Worm (Caenorhabditis elegans) whole organism, mixed stage, embryonic: ENCODE results near the gene Y69E1A.5.
A peak's percentile ranks its signal among the peaks of the same experiment; 100 is the strongest.

Experiments
- M03D4.4 ChIP-seq: sonication (generic microtip); optimal IDR thresholded peaks from 2 replicates; lab custom pipeline; 2017; ENCODE audit warnings: mild to moderate bottlenecking, missing genetic modification characterization, missing compliant biosample characterization
- bed-3 ChIP-seq: fragments of 200-800 bp; sonication (Bioruptor generic); optimal IDR thresholded peaks from 3 replicates; lab custom pipeline; 2018; ENCODE audit warnings: mild to moderate bottlenecking, missing genetic modification characterization, moderate library complexity, missing compliant biosample characterization
- blmp-1 ChIP-seq: fragments of 150-350 bp; optimal IDR thresholded peaks from 2 replicates; lab custom pipeline; 2014; ENCODE audit warnings: missing biosample characterization, missing genetic modification characterization
- ceh-39 ChIP-seq: fragments of 150-350 bp; optimal IDR thresholded peaks from 2 replicates; lab custom pipeline; 2014; ENCODE audit warnings: missing biosample characterization, missing genetic modification characterization
- ceh-43 ChIP-seq: fragments of 200-800 bp; sonication (Bioruptor generic); optimal IDR thresholded peaks from 2 replicates; lab custom pipeline; 2018; ENCODE audit warnings: mild to moderate bottlenecking, missing genetic modification characterization, moderate library complexity, missing compliant biosample characterization
- ceh-83 ChIP-seq: fragments of 200-800 bp; sonication (Bioruptor generic); optimal IDR thresholded peaks from 2 replicates; lab custom pipeline; 2018; ENCODE audit warnings: mild to moderate bottlenecking, missing genetic modification characterization, missing compliant biosample characterization
- ces-1 ChIP-seq: fragments of 150-350 bp; optimal IDR thresholded peaks from 2 replicates; lab custom pipeline; 2014; ENCODE audit warnings: missing biosample characterization, missing genetic modification reagents, missing genetic modification characterization
- cnd-1 ChIP-seq: fragments of 200-800 bp; sonication (Bioruptor generic); optimal IDR thresholded peaks from 2 replicates; lab custom pipeline; 2018; ENCODE audit warnings: mild to moderate bottlenecking, missing genetic modification characterization, missing compliant biosample characterization
- drap-1 ChIP-seq: fragments of 200-800 bp; sonication (Bioruptor generic); optimal IDR thresholded peaks from 3 replicates; lab custom pipeline; 2018; ENCODE audit warnings: mild to moderate bottlenecking, missing genetic modification characterization, missing compliant biosample characterization
- elt-1 ChIP-seq: sonication (generic microtip); optimal IDR thresholded peaks from 2 replicates; lab custom pipeline; 2017; ENCODE audit warnings: missing genetic modification characterization, mild to moderate bottlenecking, missing compliant biosample characterization, antibody characterized with exemption, moderate library complexity, borderline replicate concordance; ENCODE audit not compliant: insufficient read depth
- flh-1 ChIP-seq: fragments of 200-800 bp; sonication (Bioruptor generic); optimal IDR thresholded peaks from 2 replicates; lab custom pipeline; 2018; ENCODE audit warnings: mild to moderate bottlenecking, missing genetic modification characterization, moderate library complexity, missing compliant biosample characterization
- lin-13 ChIP-seq: fragments of 150-350 bp; optimal IDR thresholded peaks from 2 replicates; lab custom pipeline; 2014; ENCODE audit warnings: missing biosample characterization, missing genetic modification characterization
- lin-32 ChIP-seq: fragments of 200-800 bp; sonication (Bioruptor generic); optimal IDR thresholded peaks from 2 replicates; lab custom pipeline; 2018; ENCODE audit warnings: mild to moderate bottlenecking, missing genetic modification characterization, missing compliant biosample characterization
- lsy-2 ChIP-seq: fragments of 150-350 bp; optimal IDR thresholded peaks from 2 replicates; lab custom pipeline; 2014; ENCODE audit warnings: missing biosample characterization, missing genetic modification characterization
- mab-5 ChIP-seq: fragments of 150-350 bp; optimal IDR thresholded peaks from 2 replicates; lab custom pipeline; 2014; ENCODE audit warnings: missing biosample characterization, missing genetic modification characterization
- mep-1 ChIP-seq: fragments of 150-350 bp; optimal IDR thresholded peaks from 2 replicates; lab custom pipeline; 2017; ENCODE audit warnings: missing biosample characterization, missing genetic modification reagents, missing genetic modification characterization, inconsistent platforms
- mls-2 ChIP-seq: sonication (generic microtip); optimal IDR thresholded peaks from 2 replicates; lab custom pipeline; 2016; ENCODE audit warnings: mild to moderate bottlenecking, missing genetic modification characterization, moderate library complexity, missing compliant biosample characterization
- nhr-12 ChIP-seq: fragments of 150-350 bp; optimal IDR thresholded peaks from 2 replicates; lab custom pipeline; 2014; ENCODE audit warnings: missing biosample characterization, missing genetic modification characterization
- nhr-237 ChIP-seq: fragments of 150-350 bp; optimal IDR thresholded peaks from 2 replicates; lab custom pipeline; 2014; ENCODE audit warnings: missing biosample characterization, missing genetic modification characterization
- nhr-28 ChIP-seq: fragments of 150-350 bp; optimal IDR thresholded peaks from 2 replicates; lab custom pipeline; 2014; ENCODE audit warnings: missing biosample characterization, missing genetic modification characterization
- nhr-76 ChIP-seq: sonication (generic microtip); optimal IDR thresholded peaks from 2 replicates; lab custom pipeline; 2017; ENCODE audit warnings: missing biosample characterization, missing genetic modification characterization
- pha-4 ChIP-seq: fragments of 150-350 bp; optimal IDR thresholded peaks from 2 replicates; lab custom pipeline; 2018; ENCODE audit warnings: missing biosample characterization, missing genetic modification reagents, missing genetic modification characterization
- sem-2 ChIP-seq: fragments of 200-800 bp; sonication (Bioruptor generic); optimal IDR thresholded peaks from 2 replicates; lab custom pipeline; 2018; ENCODE audit warnings: mild to moderate bottlenecking, missing genetic modification characterization, missing compliant biosample characterization
- snpc-4 ChIP-seq: fragments of 150-350 bp; optimal IDR thresholded peaks from 2 replicates; lab custom pipeline; 2014; ENCODE audit warnings: missing biosample characterization, missing genetic modification characterization
- sptf-1 ChIP-seq: sonication (generic microtip); optimal IDR thresholded peaks from 2 replicates; lab custom pipeline; 2017; ENCODE audit warnings: mild to moderate bottlenecking, missing genetic modification characterization, moderate library complexity, missing compliant biosample characterization
- tbx-8 ChIP-seq: fragments of 200-800 bp; sonication (Bioruptor generic); optimal IDR thresholded peaks from 2 replicates; lab custom pipeline; 2018; ENCODE audit warnings: mild to moderate bottlenecking, missing genetic modification characterization, moderate library complexity, missing compliant biosample characterization
- unc-120 ChIP-seq: sonication (generic microtip); optimal IDR thresholded peaks from 2 replicates; lab custom pipeline; 2017; ENCODE audit warnings: missing genetic modification characterization, missing compliant biosample characterization; ENCODE audit not compliant: poor library complexity, severe bottlenecking
- unc-39 ChIP-seq: fragments of 150-350 bp; optimal IDR thresholded peaks from 2 replicates; lab custom pipeline; 2014; ENCODE audit warnings: missing biosample characterization, missing genetic modification characterization
- unc-62 ChIP-seq: fragments of 150-350 bp; optimal IDR thresholded peaks from 2 replicates; lab custom pipeline; 2014; ENCODE audit warnings: missing biosample characterization, missing genetic modification reagents, missing genetic modification characterization
- zip-8 ChIP-seq: fragments of 150-350 bp; optimal IDR thresholded peaks from 2 replicates; lab custom pipeline; 2014; ENCODE audit warnings: missing biosample characterization, missing genetic modification characterization
- ztf-11 ChIP-seq: fragments of 150-350 bp; optimal IDR thresholded peaks from 2 replicates; lab custom pipeline; 2014; ENCODE audit warnings: missing biosample characterization, missing genetic modification characterization

Y69E1A.5 gene

DNA sequence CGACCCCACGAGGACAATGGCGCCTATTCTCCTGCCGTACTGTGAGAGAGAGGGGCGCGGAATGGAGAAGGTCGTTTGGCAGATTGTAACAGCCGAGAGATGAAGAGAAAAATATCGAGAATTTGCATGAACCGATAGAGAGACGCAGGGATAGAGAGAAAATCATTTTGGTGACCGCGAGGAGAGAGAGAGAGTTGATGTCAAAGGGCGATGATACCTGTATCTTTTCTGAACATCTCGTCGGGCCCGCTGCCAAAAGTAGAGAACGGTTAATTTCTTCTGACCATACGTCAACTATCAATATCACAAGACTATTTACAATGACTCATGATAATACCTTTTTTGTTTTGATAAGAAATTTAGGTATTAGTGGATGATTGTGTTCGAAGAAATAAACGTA lies 18.5 kb upstream of the Y69E1A.5 start:
- TF ChIP-seq elt-1 (peak; percentile 21), flh-1 (GFP tag; lab: Kevin White, UChicago) (no peak), mls-2 (no peak)

DNA sequence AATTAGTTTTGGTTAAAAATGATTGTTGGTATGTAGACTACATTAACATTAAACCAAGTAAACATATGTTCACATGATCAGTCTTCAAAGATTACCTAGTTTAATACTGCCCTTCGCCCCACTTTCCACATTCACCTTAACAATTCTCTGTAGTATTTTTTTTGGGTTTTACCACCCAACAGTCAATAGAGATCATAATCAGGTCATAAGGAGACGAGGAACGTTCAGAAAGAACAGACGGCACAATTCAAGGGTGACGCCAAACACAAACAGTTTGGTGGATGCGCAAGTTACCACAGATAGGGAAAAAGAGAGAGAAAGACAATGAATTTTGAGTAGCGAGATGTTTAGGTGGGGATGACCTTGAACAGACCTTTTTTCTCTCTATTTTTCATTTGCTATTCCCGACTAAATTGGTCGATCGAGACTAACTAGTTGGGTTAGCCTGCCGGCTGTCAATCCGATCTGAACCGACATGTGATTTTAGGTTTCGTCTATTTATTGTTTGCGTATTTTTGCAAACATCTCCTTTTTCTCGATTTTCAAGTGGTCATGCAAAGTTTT lies 14.3 kb upstream of the Y69E1A.5 start:
- TF ChIP-seq nhr-237 (tag; lab: Kevin White, UChicago) (no peak), nhr-28 (tag; lab: Kevin White, UChicago) (no peak), nhr-12 (no peak), ceh-39 (tag; lab: Kevin White, UChicago) (no peak), tbx-8 (GFP tag; lab: Kevin White, UChicago) (no peak), blmp-1 (tag; lab: Kevin White, UChicago) (no peak), lin-32 (no peak), zip-8 (no peak), sem-2 (no peak), unc-62 (GFP tag; lab: Kevin White, UChicago) (no peak), snpc-4 (tag; lab: Kevin White, UChicago) (no peak), bed-3 (no peak)

DNA sequence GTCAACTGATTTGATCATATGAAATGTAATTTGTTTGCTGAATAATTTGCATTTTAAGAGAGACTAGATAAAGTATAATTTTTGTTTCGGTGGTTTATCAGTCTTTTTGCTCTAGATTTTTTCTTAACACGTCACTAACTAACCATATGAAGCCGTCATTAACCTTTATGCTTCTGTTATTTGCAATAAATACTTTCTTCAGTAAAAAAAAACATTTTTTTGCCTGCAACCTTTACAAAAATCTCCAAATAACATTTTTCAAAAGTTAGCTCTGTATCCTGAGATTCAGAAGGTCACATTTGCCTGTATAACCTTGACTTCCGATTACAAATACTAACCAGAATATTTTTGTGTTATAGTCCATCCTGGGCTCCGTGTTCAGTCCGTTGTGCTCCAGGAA lies 13.3 kb upstream of the Y69E1A.5 start:
- TF ChIP-seq ces-1 (GFP tag; lab: Kevin White, UChicago) (no peak), unc-62 (GFP tag; lab: Kevin White, UChicago) (no peak)

DNA sequence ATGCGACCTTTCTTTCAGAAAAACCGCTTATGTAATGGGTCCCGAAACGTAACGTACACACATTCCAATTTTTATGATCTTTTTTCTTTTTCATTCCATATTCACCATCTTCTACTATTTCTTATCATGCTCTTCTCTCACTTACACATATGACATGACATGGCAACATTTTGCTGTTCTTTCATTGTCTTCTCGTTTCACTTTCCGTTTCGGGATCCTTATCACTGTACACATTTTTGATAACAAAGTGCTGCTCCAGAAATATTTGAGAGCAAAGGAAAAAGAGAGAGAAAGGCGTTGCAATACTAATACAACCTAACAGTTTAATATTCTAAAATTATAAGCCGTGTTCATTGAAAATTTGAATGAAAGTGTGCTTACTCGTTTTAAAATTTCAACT lies 12.9 kb upstream of the Y69E1A.5 start:
- TF ChIP-seq lin-32 = no peak
- TF ChIP-seq mep-1 (tag; lab: Kevin White, UChicago) = no peak
- no peak for TF ChIP-seq nhr-28 (tag; lab: Kevin White, UChicago)
- TF ChIP-seq M03D4.4 (tag; lab: Kevin White, UChicago) = no peak
- TF ChIP-seq ceh-39 (tag; lab: Kevin White, UChicago) = no peak
- TF ChIP-seq ces-1 (GFP tag; lab: Kevin White, UChicago) = no peak
- no peak for TF ChIP-seq unc-39 (tag; lab: Kevin White, UChicago)
- TF ChIP-seq ztf-11 (tag; lab: Kevin White, UChicago) = no peak
- TF ChIP-seq pha-4 (tag; lab: Kevin White, UChicago) = no peak
- TF ChIP-seq drap-1 (GFP tag; lab: Kevin White, UChicago) = no peak
- TF ChIP-seq tbx-8 (GFP tag; lab: Kevin White, UChicago) = no peak
- no peak for TF ChIP-seq lsy-2
- TF ChIP-seq unc-120 = no peak
- no peak for TF ChIP-seq sem-2
- TF ChIP-seq ceh-83 (GFP tag; lab: Kevin White, UChicago) = no peak
- TF ChIP-seq elt-1 = no peak

DNA sequence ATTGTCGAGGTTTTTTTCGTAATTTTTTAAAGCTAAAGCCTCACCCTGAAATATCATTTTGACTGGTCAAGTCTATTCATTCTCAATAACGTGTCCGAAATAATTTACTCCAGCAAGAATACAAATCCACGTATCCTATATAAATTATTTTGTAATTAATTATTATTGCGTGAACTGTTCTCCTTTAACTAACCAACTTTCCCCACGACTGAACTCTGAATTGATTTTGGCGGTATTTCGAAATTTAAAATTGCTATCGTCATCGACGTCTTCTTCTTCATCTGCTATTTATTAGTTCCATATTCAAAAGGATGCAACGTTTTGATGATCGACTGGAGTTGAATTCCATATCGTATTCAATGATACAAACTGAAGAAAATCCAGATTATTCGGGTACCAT lies 8.9 kb upstream of the Y69E1A.5 start, which contains the start of the genes aqp-3 and Y69E1A.8:
TSS of gene aqp-3 (minus strand) at position 101 of the 400 bp plus-strand sequence.
TSS of gene Y69E1A.8 (plus strand) at position 246 of the 400 bp plus-strand sequence.
- TF ChIP-seq ceh-43 (GFP tag; lab: Kevin White, UChicago) (no peak), ceh-83 (GFP tag; lab: Kevin White, UChicago) (no peak), mab-5 (tag; lab: Kevin White, UChicago) (no peak), bed-3 (no peak), sptf-1 (tag; lab: Kevin White, UChicago) (no peak), M03D4.4 (tag; lab: Kevin White, UChicago) (no peak), snpc-4 (tag; lab: Kevin White, UChicago) (no peak), ztf-11 (tag; lab: Kevin White, UChicago) (no peak), drap-1 (GFP tag; lab: Kevin White, UChicago) (no peak)

DNA sequence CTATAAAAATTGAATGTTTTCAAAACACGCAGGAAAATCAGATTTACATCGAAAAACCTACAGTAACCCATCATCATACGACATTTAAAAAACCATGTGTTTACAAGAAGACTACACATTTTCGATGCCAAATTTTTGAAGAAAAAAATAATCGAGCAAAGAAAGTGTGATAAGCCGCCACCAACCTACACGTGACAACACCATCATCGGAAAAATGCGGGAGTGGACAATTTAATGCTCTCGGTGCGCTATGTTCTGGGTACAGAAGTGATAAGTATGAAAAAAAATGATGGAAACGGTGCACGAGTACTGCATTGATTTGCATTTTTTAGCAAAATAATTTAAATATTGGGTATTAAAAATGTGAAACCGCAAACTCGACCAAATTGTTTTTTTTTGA lies 7.2 kb upstream of the Y69E1A.5 start:
- TF ChIP-seq nhr-28 (tag; lab: Kevin White, UChicago) = no peak
- TF ChIP-seq nhr-237 (tag; lab: Kevin White, UChicago) = no peak
- no peak for TF ChIP-seq lin-32
- no peak for TF ChIP-seq ceh-83 (GFP tag; lab: Kevin White, UChicago)
- TF ChIP-seq cnd-1 (tag; lab: Kevin White, UChicago) = no peak
- no peak for TF ChIP-seq tbx-8 (GFP tag; lab: Kevin White, UChicago)
- TF ChIP-seq blmp-1 (tag; lab: Kevin White, UChicago) = no peak
- no peak for TF ChIP-seq ztf-11 (tag; lab: Kevin White, UChicago)
- TF ChIP-seq nhr-76 (tag; lab: Kevin White, UChicago) = no peak
- TF ChIP-seq ceh-39 (tag; lab: Kevin White, UChicago) = no peak
- TF ChIP-seq M03D4.4 (tag; lab: Kevin White, UChicago) = no peak
- TF ChIP-seq mls-2 = no peak
- TF ChIP-seq mab-5 (tag; lab: Kevin White, UChicago) = no peak
- no peak for TF ChIP-seq lsy-2
- TF ChIP-seq mep-1 (tag; lab: Kevin White, UChicago) = no peak
- no peak for TF ChIP-seq ceh-43 (GFP tag; lab: Kevin White, UChicago)
- TF ChIP-seq lin-13 (tag; lab: Kevin White, UChicago) = no peak
- no peak for TF ChIP-seq sptf-1 (tag; lab: Kevin White, UChicago)
- TF ChIP-seq zip-8 = no peak
